Worm (Caenorhabditis elegans) whole organism, L2 larva: ENCODE results near the gene Y57A10A.2.

ENCODE experiments used
- F13H6.1 ChIP-seq: sonication (generic microtip); optimal IDR thresholded peaks from 2 replicates; lab custom pipeline; 2016; ENCODE audit warnings: missing genetic modification characterization, missing compliant biosample characterization
- R02D3.7 ChIP-seq: fragments of 150-350 bp; optimal IDR thresholded peaks from 2 replicates; lab custom pipeline; 2014; ENCODE audit warnings: missing biosample characterization, missing genetic modification characterization
- Y55F3AM.14 ChIP-seq: fragments of 200-800 bp; sonication (Bioruptor generic); optimal IDR thresholded peaks from 2 replicates; lab custom pipeline; 2018; ENCODE audit warnings: mild to moderate bottlenecking, missing genetic modification characterization, missing compliant biosample characterization
- alr-1 ChIP-seq: fragments of 150-350 bp; optimal IDR thresholded peaks from 2 replicates; lab custom pipeline; 2014; ENCODE audit warnings: missing biosample characterization, missing genetic modification characterization
- aly-2 ChIP-seq: fragments of 150-350 bp; optimal IDR thresholded peaks from 2 replicates; lab custom pipeline; 2014; ENCODE audit warnings: missing biosample characterization, missing genetic modification characterization
- ama-1 ChIP-seq: fragments of 150-350 bp; optimal IDR thresholded peaks from 2 replicates; lab custom pipeline; 2018; ENCODE audit warnings: inconsistent platforms
- blmp-1 ChIP-seq: sonication (generic microtip); optimal IDR thresholded peaks from 2 replicates; lab custom pipeline; 2017; ENCODE audit warnings: missing genetic modification characterization, mild to moderate bottlenecking, missing compliant biosample characterization, antibody characterized with exemption, moderate library complexity; ENCODE audit not compliant: insufficient read depth
- ceh-16 ChIP-seq: fragments of 150-350 bp; optimal IDR thresholded peaks from 2 replicates; lab custom pipeline; 2014; ENCODE audit warnings: missing biosample characterization, missing genetic modification characterization
- ceh-82 ChIP-seq: fragments of 150-350 bp; optimal IDR thresholded peaks from 2 replicates; lab custom pipeline; 2014; ENCODE audit warnings: missing biosample characterization, missing genetic modification characterization
- egl-27 ChIP-seq: sonication (generic microtip); optimal IDR thresholded peaks from 3 replicates; lab custom pipeline; 2017; ENCODE audit warnings: missing biosample characterization, missing genetic modification reagents, missing genetic modification characterization
- elt-3 ChIP-seq: sonication (generic microtip); optimal IDR thresholded peaks from 2 replicates; lab custom pipeline; 2017; ENCODE audit warnings: missing biosample characterization, missing genetic modification characterization
- fos-1 ChIP-seq: fragments of 150-350 bp; optimal IDR thresholded peaks from 2 replicates; lab custom pipeline; 2014; ENCODE audit warnings: missing biosample characterization, missing genetic modification characterization
- gmeb-1 ChIP-seq: fragments of 150-350 bp; optimal IDR thresholded peaks from 2 replicates; lab custom pipeline; 2014; ENCODE audit warnings: missing biosample characterization, missing genetic modification characterization
- lin-11 ChIP-seq: fragments of 150-350 bp; sonication (generic microtip); optimal IDR thresholded peaks from 2 replicates; lab custom pipeline; 2014; ENCODE audit warnings: missing biosample characterization, missing genetic modification characterization, inconsistent platforms, mixed read lengths
- lsy-2 ChIP-seq, 2 experiments: fragments of 150-350 bp in 1 of 2; sonication (generic microtip) in 1 of 2; optimal IDR thresholded peaks; 2 replicates each; lab custom pipeline; 2014 to 2017; ENCODE audit warnings: missing biosample characterization in 2 of 2, missing genetic modification characterization in 2 of 2
- mab-5 ChIP-seq: fragments of 150-350 bp; optimal IDR thresholded peaks from 2 replicates; lab custom pipeline; 2014; ENCODE audit warnings: missing biosample characterization, missing genetic modification characterization
- mbf-1 ChIP-seq: sonication (generic microtip); optimal IDR thresholded peaks from 2 replicates; lab custom pipeline; 2017; ENCODE audit warnings: missing biosample characterization, missing genetic modification characterization
- mdl-1 ChIP-seq, 2 experiments: fragments of 150-350 bp in 1 of 2; sonication (generic microtip) in 1 of 2; optimal IDR thresholded peaks; 2 replicates each; lab custom pipeline; 2017; ENCODE audit warnings: missing biosample characterization in 2 of 2, missing genetic modification characterization in 2 of 2
- nhr-10 ChIP-seq: sonication (generic microtip); optimal IDR thresholded peaks from 2 replicates; lab custom pipeline; 2017; ENCODE audit warnings: missing biosample characterization, missing genetic modification characterization
- nhr-11 ChIP-seq: fragments of 150-350 bp; optimal IDR thresholded peaks from 2 replicates; lab custom pipeline; 2014; ENCODE audit warnings: missing biosample characterization, missing genetic modification characterization
- nhr-129 ChIP-seq: fragments of 150-350 bp; optimal IDR thresholded peaks from 2 replicates; lab custom pipeline; 2014; ENCODE audit warnings: missing biosample characterization, missing genetic modification characterization
- nhr-21 ChIP-seq: fragments of 150-350 bp; optimal IDR thresholded peaks from 2 replicates; lab custom pipeline; 2014; ENCODE audit warnings: missing biosample characterization, missing genetic modification characterization
- nhr-23 ChIP-seq: fragments of 150-350 bp; optimal IDR thresholded peaks from 2 replicates; lab custom pipeline; 2014; ENCODE audit warnings: missing biosample characterization, missing genetic modification reagents, missing genetic modification characterization
- nhr-25 ChIP-seq: fragments of 150-350 bp; sonication (generic microtip); optimal IDR thresholded peaks from 3 replicates; lab custom pipeline; 2014; ENCODE audit warnings: missing biosample characterization, missing genetic modification characterization
- nhr-6 ChIP-seq: fragments of 150-350 bp; optimal IDR thresholded peaks from 2 replicates; lab custom pipeline; 2014; ENCODE audit warnings: missing biosample characterization, missing genetic modification characterization
- peb-1 ChIP-seq: fragments of 150-350 bp; optimal IDR thresholded peaks from 2 replicates; lab custom pipeline; 2014; ENCODE audit warnings: missing biosample characterization, missing genetic modification characterization
- sem-4 ChIP-seq: fragments of 150-350 bp; optimal IDR thresholded peaks from 2 replicates; lab custom pipeline; 2014; ENCODE audit warnings: missing biosample characterization, missing genetic modification reagents, missing genetic modification characterization
- skn-1 ChIP-seq: sonication (generic microtip); optimal IDR thresholded peaks from 2 replicates; lab custom pipeline; 2017; ENCODE audit warnings: missing biosample characterization, missing genetic modification characterization
- sma-3 ChIP-seq: sonication (generic microtip); optimal IDR thresholded peaks from 2 replicates; lab custom pipeline; 2016; ENCODE audit warnings: missing genetic modification reagents, missing genetic modification characterization, missing compliant biosample characterization
- sma-9 ChIP-seq, 2 experiments: fragments of 150-350 bp in 1 of 2; sonication (generic microtip) in 1 of 2; optimal IDR thresholded peaks; 2 replicates each; lab custom pipeline; 2014 to 2016; ENCODE audit warnings: missing genetic modification characterization in 2 of 2, mild to moderate bottlenecking in 1 of 2, missing biosample characterization in 1 of 2, missing compliant biosample characterization in 1 of 2, missing genetic modification reagents in 1 of 2, moderate library complexity in 1 of 2
- snpc-4 ChIP-seq: fragments of 150-350 bp; optimal IDR thresholded peaks from 2 replicates; lab custom pipeline; 2014; ENCODE audit warnings: missing biosample characterization, missing genetic modification characterization
- unc-39 ChIP-seq: fragments of 150-350 bp; optimal IDR thresholded peaks from 2 replicates; lab custom pipeline; 2014; ENCODE audit warnings: missing biosample characterization, missing genetic modification characterization
- unc-55 ChIP-seq: fragments of 150-350 bp; sonication (generic microtip); optimal IDR thresholded peaks from 3 replicates; lab custom pipeline; 2014; ENCODE audit warnings: missing biosample characterization, missing genetic modification reagents, missing genetic modification characterization
- zag-1 ChIP-seq: fragments of 150-350 bp; optimal IDR thresholded peaks from 2 replicates; lab custom pipeline; 2014; ENCODE audit warnings: missing biosample characterization, missing genetic modification characterization
- ztf-11 ChIP-seq: sonication (generic microtip); optimal IDR thresholded peaks from 2 replicates; lab custom pipeline; 2017; ENCODE audit warnings: missing biosample characterization, missing genetic modification characterization

Y57A10A.2 gene

ce11 chrII:12110997-12111396, 36.4 kb upstream of the Y57A10A.2 start:
- TF ChIP-seq elt-3 (tag; lab: Kevin White, UChicago) (no peak), egl-27 (tag; lab: Kevin White, UChicago) (no peak), nhr-21 (tag; lab: Kevin White, UChicago) (no peak), aly-2 (no peak), lsy-2 (tag; optimal IDR thresholded peaks at IDR 0.05; lab: Kevin White, UChicago) (no peak), sma-3 (GFP tag; lab: Kevin White, UChicago) (no peak), blmp-1 (no peak)

- TF ChIP-seq nhr-25 (tag; lab: Kevin White, UChicago) (no peak), nhr-23 (tag; lab: Kevin White, UChicago) (no peak), nhr-129 (tag; lab: Kevin White, UChicago) (no peak), fos-1 (tag; lab: Kevin White, UChicago) (no peak), nhr-10 (tag; lab: Kevin White, UChicago) (no peak), lsy-2 (tag; optimal IDR thresholded peaks at IDR 0.05; lab: Kevin White, UChicago) (no peak), sma-9 (GFP tag; optimal IDR thresholded peaks at IDR 0.05; lab: Kevin White, UChicago) (no peak), sma-9 (tag; optimal IDR thresholded peaks at IDR 0.05; lab: Kevin White, UChicago) (no peak), ama-1 (lab: Kevin White, UChicago) (no peak), elt-3 (tag; lab: Kevin White, UChicago) (no peak), egl-27 (tag; lab: Kevin White, UChicago) (no peak), nhr-6 (no peak), skn-1 (tag; lab: Kevin White, UChicago) (no peak), mab-5 (no peak)
Observed at ce11 chrII:12130393-12130792, 17.0 kb upstream of the Y57A10A.2 start.

DNA sequence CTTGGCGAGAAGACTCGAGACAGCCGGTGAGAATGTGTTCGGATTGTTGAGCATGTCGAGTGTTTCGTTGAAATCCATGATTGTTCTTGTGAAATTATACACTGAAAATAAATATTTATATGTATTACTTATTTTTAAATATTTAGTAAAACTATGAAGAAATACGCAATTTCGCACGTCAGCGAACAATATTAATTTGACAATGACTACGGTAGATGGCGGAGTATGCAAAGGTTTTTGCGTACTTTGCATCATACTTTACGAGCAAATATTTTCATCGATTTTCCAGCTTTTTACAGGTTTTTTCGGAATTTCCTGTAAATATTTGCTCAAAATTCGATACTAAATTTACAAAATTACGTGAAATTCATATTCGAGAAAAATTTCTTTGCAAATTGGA, 16.6 kb upstream of the Y57A10A.2 start, which contains the start of gene set-24:
Gene set-24 (minus strand): TSS at position 101 of the 400 bp plus-strand sequence.
- TF ChIP-seq gmeb-1 (no peak), peb-1 (tag; lab: Kevin White, UChicago) (no peak), alr-1 (tag; lab: Kevin White, UChicago) (no peak), unc-55 (GFP tag; lab: Kevin White, UChicago) (no peak), Y55F3AM.14 (GFP tag; lab: Kevin White, UChicago) (no peak), sem-4 (tag; lab: Kevin White, UChicago) (no peak), nhr-25 (tag; lab: Kevin White, UChicago) (no peak), F13H6.1 (tag; lab: Kevin White, UChicago) (no peak), snpc-4 (tag; lab: Kevin White, UChicago) (no peak), nhr-6 (no peak)

DNA sequence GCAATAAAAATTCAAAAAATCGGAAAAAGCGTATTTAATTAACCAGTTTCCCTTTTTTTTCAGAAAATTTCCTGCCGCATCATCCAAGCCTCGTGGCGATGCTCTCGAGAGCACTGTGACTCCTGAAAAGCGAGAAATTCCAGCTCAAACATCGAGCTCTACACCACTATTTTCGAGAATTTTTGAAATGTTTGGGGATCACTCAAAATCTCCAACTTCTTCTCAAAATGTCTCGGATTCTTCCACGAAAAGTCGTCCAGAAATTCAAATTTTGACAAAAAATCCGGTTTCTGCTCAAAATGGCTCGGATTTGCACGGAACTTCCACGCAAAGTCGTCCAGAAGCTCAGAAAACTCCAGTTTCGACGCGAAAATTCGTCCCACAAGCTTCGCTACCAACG, 9.4 kb upstream of the Y57A10A.2 start:
- no peak for TF ChIP-seq blmp-1
- TF ChIP-seq R02D3.7 (tag; lab: Kevin White, UChicago): no peak
- TF ChIP-seq lsy-2 (tag; optimal IDR thresholded peaks at IDR 0.05; lab: Kevin White, UChicago): no peak

DNA sequence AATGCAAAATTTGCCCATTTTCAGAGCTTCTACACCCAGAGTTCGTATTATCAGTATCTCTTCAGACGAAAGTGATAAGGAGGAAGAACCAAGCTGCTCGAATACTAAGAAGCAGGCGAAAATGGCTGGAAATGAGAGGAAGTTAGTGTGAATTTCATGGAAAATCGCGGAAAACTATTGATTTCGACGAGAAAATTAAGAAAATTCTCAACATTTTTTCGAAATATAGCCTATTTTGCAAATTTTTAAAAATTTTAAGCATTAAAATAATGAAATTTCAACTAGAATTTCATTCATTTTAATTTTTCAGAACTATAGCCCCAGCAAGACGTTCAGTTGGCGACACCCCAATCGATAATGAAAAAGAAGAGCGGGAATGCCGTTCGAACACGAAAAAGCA, 3.9 kb upstream of the Y57A10A.2 start:
- TF ChIP-seq blmp-1 (no peak), lin-11 (tag; lab: Kevin White, UChicago) (no peak), fos-1 (tag; lab: Kevin White, UChicago) (no peak)

DNA sequence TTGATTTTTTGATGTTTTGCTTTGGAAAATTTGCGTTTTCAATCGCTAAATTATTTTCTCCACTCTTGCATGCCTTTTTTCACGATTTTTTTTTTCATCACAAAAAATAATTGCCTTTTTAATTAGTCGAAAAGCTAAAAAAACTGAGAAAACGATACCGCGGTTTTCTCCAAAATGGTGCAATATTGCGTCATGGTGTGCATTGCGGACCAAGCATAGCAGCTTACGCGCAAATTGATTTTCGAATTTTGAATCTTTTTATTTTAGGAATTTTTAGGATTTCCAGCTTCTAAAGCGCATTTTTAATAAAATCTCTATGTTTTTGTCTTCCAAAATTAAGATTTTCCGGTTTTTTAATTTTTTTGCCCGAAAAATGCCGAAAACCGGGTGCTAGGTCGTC, 2.8 kb downstream of the Y57A10A.2 start:
- TF ChIP-seq mbf-1 (tag; lab: Kevin White, UChicago) (no peak), zag-1 (tag; lab: Kevin White, UChicago) (no peak), ceh-16 (no peak), unc-39 (no peak), alr-1 (tag; lab: Kevin White, UChicago) (no peak), aly-2 (no peak), ceh-82 (tag; lab: Kevin White, UChicago) (no peak), mdl-1 (tag; optimal IDR thresholded peaks at IDR 0.05; lab: Kevin White, UChicago) (no peak), nhr-11 (tag; lab: Kevin White, UChicago) (no peak), nhr-23 (tag; lab: Kevin White, UChicago) (no peak), ztf-11 (tag; lab: Kevin White, UChicago) (no peak), nhr-21 (tag; lab: Kevin White, UChicago) (no peak), mab-5 (no peak), sma-3 (GFP tag; lab: Kevin White, UChicago) (no peak)
